Fruit fly (Drosophila melanogaster) whole organism, pupa: ENCODE data around the gene Nedd8.

Source experiments
- CG13204 ChIP-seq: fragments of 200-800 bp; sonication (Bioruptor generic); optimal IDR thresholded peaks from 2 replicates; lab custom pipeline; 2018; ENCODE audit warnings: missing biosample characterization, mild to moderate bottlenecking, missing genetic modification characterization, moderate library complexity
- CG14655 ChIP-seq: fragments of 200-800 bp; sonication (Bioruptor generic); optimal IDR thresholded peaks from 3 replicates; lab custom pipeline; 2017; ENCODE audit warnings: mild to moderate bottlenecking, missing biosample characterization, missing genetic modification reagents, missing genetic modification characterization
- CG15710 ChIP-seq: fragments of 200-800 bp; sonication (Bioruptor generic); optimal IDR thresholded peaks from 2 replicates; lab custom pipeline; 2018; ENCODE audit warnings: missing biosample characterization, mild to moderate bottlenecking, missing genetic modification characterization, moderate library complexity
- CG17806 ChIP-seq: fragments of 200-800 bp; sonication (Bioruptor generic); optimal IDR thresholded peaks from 2 replicates; lab custom pipeline; 2018; ENCODE audit warnings: missing biosample characterization, mild to moderate bottlenecking, missing genetic modification characterization, moderate library complexity
- CG32121 ChIP-seq: fragments of 200-800 bp; sonication (Bioruptor generic); IDR thresholded peaks from 2 replicates; pipeline ENCODE4 v1.3.6; 2022; ENCODE audit warnings: missing biosample characterization, missing genetic modification characterization
- CG4496 ChIP-seq: fragments of 200-800 bp; sonication (Bioruptor generic); IDR thresholded peaks from 3 replicates; pipeline ENCODE4 v1.3.6; 2022; ENCODE audit warnings: missing biosample characterization, missing genetic modification characterization
- EcR ChIP-seq: fragments of 200-800 bp; sonication (Bioruptor generic); optimal IDR thresholded peaks from 3 replicates; lab custom pipeline; 2019; ENCODE audit warnings: missing biosample characterization, missing genetic modification characterization, mild to moderate bottlenecking, moderate library complexity, missing genetic modification reagents
- Pif1A ChIP-seq: fragments of 200-800 bp; sonication (Bioruptor generic); optimal IDR thresholded peaks from 3 replicates; lab custom pipeline; 2016; ENCODE audit warnings: missing biosample characterization, missing genetic modification characterization
- fd96Ca ChIP-seq: fragments of 200-800 bp; sonication (Bioruptor generic); IDR thresholded peaks from 3 replicates; pipeline ENCODE4 v1.3.6; 2022; ENCODE audit warnings: missing biosample characterization, missing genetic modification characterization
- gl ChIP-seq: fragments of 200-800 bp; sonication (Bioruptor generic); optimal IDR thresholded peaks from 2 replicates; lab custom pipeline; 2018; ENCODE audit warnings: missing biosample characterization, mild to moderate bottlenecking, missing genetic modification characterization
- rn ChIP-seq: fragments of 200-800 bp; sonication (Bioruptor generic); IDR thresholded peaks from 2 replicates; pipeline ENCODE4 v1.3.6; 2022; ENCODE audit warnings: missing biosample characterization, missing genetic modification characterization

dm6 chr2L:18906615-18907014 lies 45.0 kb downstream of the Nedd8 start:
- peak; percentile 9 for TF ChIP-seq CG17806
- TF ChIP-seq EcR (GFP tag; lab: Kevin White, UChicago) = no peak
- TF ChIP-seq fd96Ca (GFP tag; lab: Robert Waterston, UW) = no peak
- no peak for TF ChIP-seq Pif1A
- TF ChIP-seq CG15710 = no peak
- TF ChIP-seq CG32121 (GFP tag; lab: Robert Waterston, UW) = no peak
- TF ChIP-seq CG13204 (GFP tag; lab: Kevin White, UChicago) = no peak
- no peak for TF ChIP-seq gl
- TF ChIP-seq CG14655 (GFP tag; lab: Kevin White, UChicago) = peak; percentile 45
- no peak for TF ChIP-seq CG4496 (GFP tag; lab: Robert Waterston, UW)
- no peak for TF ChIP-seq rn (GFP tag; lab: Robert Waterston, UW)
